Fruit fly (Drosophila melanogaster): ENCODE measurements around the gene CG15404.

DNA sequence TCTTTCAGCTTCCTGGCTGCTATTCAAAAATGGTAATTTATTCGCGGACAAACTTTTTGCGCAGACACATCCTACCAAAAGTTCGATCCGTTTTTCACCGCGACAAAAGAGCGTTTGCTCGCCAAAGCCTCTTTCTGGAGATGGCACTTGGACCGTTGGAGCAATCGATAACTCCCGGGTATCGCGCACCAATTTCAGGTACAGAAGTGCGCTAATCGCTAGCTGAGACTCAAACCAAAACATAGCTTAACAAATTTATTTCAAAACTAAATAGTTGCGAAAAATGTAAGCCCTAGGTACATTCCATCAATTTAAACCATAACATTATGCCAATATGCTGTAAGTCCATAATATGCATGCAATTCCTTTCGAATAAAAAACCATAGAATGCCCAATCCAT is 29.1 kb upstream of the CG15404 start, which contains the start of gene toc:
- no peak for TF ChIP-seq gl (tag; optimal IDR thresholded peaks at IDR 0.05)
- TF ChIP-seq CG9948 (tag; optimal IDR thresholded peaks at IDR 0.05), result no peak
- TF ChIP-seq CG13204 (GFP tag; optimal IDR thresholded peaks at IDR 0.05), result no peak
- TF ChIP-seq CG12605 (GFP tag; IDR thresholded peaks at IDR 0.05), result no peak
- no peak for TF ChIP-seq Snoo (tag; optimal IDR thresholded peaks at IDR 0.05)
- TF ChIP-seq CG34367 (tag; optimal IDR thresholded peaks at IDR 0.05), result no peak
- TF ChIP-seq CG10348 (GFP tag; IDR thresholded peaks at IDR 0.05), result no peak
- TF ChIP-seq CG8159 (tag; optimal IDR thresholded peaks at IDR 0.05), result no peak
- no peak for TF ChIP-seq CG15710 (tag; optimal IDR thresholded peaks at IDR 0.05)
- TF ChIP-seq CG32121 (GFP tag; IDR thresholded peaks at IDR 0.05), result no peak
- peak; percentile 30 for TF ChIP-seq D1 (tag; optimal IDR thresholded peaks at IDR 0.05)
- no peak for TF ChIP-seq CG14655 (GFP tag; optimal IDR thresholded peaks at IDR 0.05)
- no peak for TF ChIP-seq EcR (GFP tag; optimal IDR thresholded peaks at IDR 0.05)
